Fruit fly (Drosophila melanogaster) whole organism, prepupa: Measurements from ENCODE around the gene CG44476.

Source experiments
- CG16779 ChIP-seq: fragments of 200-800 bp; sonication (Bioruptor generic); optimal IDR thresholded peaks from 3 replicates; lab custom pipeline; 2017; ENCODE audit warnings: missing biosample characterization, mild to moderate bottlenecking, missing genetic modification characterization
- CG31627 ChIP-seq: fragments of 200-800 bp; sonication (Bioruptor generic); optimal IDR thresholded peaks from 3 replicates; lab custom pipeline; 2016; ENCODE audit warnings: missing biosample characterization, missing genetic modification characterization

dm6 chr2L:18137591-18138247, 24.7 kb upstream of the CG44476 start, which contains the start of gene kel:
- TF ChIP-seq CG31627 (GFP tag; lab: Kevin White, UChicago) (peak; percentile 17), CG16779 (tag; lab: Kevin White, UChicago) (peak; percentile 21)
